Fruit fly (Drosophila melanogaster): ENCODE results near the gene pkm.

DNA sequence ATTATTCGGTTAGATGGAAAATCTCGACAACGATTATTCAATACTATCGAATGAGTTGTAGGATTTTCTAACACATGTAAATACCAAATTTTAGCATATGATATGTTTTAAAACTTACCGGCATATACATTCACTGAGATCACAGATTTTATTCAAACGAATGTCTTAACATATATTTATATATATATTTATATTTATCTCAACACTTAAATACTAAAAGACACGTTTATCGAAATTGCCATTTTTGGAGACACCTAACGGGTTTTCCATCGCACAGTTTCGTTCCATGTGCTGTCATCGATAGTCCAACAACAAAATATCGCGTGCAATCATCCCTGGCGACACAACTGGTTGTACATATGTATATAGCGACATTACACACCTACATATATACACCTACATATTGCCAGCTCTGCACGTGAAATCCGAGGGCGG is 27.7 kb upstream of the pkm start, which contains the start of the genes CG2247 and CG1703:
- TF ChIP-seq CG8159 (tag; optimal IDR thresholded peaks at IDR 0.05) (no peak), Ets98B (GFP tag; IDR thresholded peaks at IDR 0.05) (no peak), CG15710 (tag; optimal IDR thresholded peaks at IDR 0.05) (no peak), CG4496 (GFP tag; IDR thresholded peaks at IDR 0.05) (no peak), CG32121 (GFP tag; IDR thresholded peaks at IDR 0.05) (no peak), CG14655 (GFP tag; optimal IDR thresholded peaks at IDR 0.05) (no peak), gl (tag; optimal IDR thresholded peaks at IDR 0.05) (no peak), CG13204 (GFP tag; optimal IDR thresholded peaks at IDR 0.05) (no peak), EcR (GFP tag; optimal IDR thresholded peaks at IDR 0.05) (no peak)

All from whole organism, pupa.